Fruit fly (Drosophila melanogaster): ENCODE results near the gene fkh.

dm6 chr3R:28582629-28583028, 2.4 kb downstream of the fkh start:
- TF ChIP-seq CG7045 (GFP tag; optimal IDR thresholded peaks at IDR 0.05) = no peak
- TF ChIP-seq ovo (GFP tag; optimal IDR thresholded peaks at IDR 0.05) = no peak
- TF ChIP-seq toe (GFP tag; optimal IDR thresholded peaks at IDR 0.05) = no peak
- TF ChIP-seq Clk (GFP tag; optimal IDR thresholded peaks at IDR 0.05) = no peak
- no peak for TF ChIP-seq CG1620 (GFP tag; optimal IDR thresholded peaks at IDR 0.05)
- no peak for TF ChIP-seq bab1 (GFP tag; optimal IDR thresholded peaks at IDR 0.05)
- TF ChIP-seq CG7101 (tag; optimal IDR thresholded peaks at IDR 0.05) = no peak
- no peak for TF ChIP-seq CG14711 (tag; optimal IDR thresholded peaks at IDR 0.05)
- TF ChIP-seq cic (GFP tag; optimal IDR thresholded peaks at IDR 0.05) = no peak
- no peak for TF ChIP-seq Mnt (GFP tag; optimal IDR thresholded peaks at IDR 0.05)
- no peak for TF ChIP-seq pad (GFP tag; optimal IDR thresholded peaks at IDR 0.05)
- no peak for TF ChIP-seq tj (GFP tag; optimal IDR thresholded peaks at IDR 0.05)
- TF ChIP-seq CG12768 (GFP tag; optimal IDR thresholded peaks at IDR 0.05) = no peak
- no peak for TF ChIP-seq CG5204 (GFP tag; optimal IDR thresholded peaks at IDR 0.05)
